Fruit fly (Drosophila melanogaster) whole organism, embryonic: ENCODE data around the gene dimm.

Experiments
- Ada2b ChIP-seq: fragments of 200-800 bp; sonication (Bioruptor generic); IDR thresholded peaks from 2 replicates; pipeline ENCODE4 v1.3.6; 2022; ENCODE audit warnings: missing biosample characterization, missing genetic modification characterization
- CG2875 ChIP-seq: fragments of 200-800 bp; sonication (Bioruptor generic); optimal IDR thresholded peaks from 2 replicates; lab custom pipeline; 2017; ENCODE audit warnings: missing biosample characterization, mild to moderate bottlenecking, missing genetic modification characterization, missing genetic modification reagents
- Taf1 ChIP-seq: fragments of 200-800 bp; sonication (Bioruptor generic); IDR thresholded peaks from 2 replicates; pipeline ENCODE4 v1.3.6; 2022; ENCODE audit warnings: missing biosample characterization, missing genetic modification characterization
- Xrp1 ChIP-seq: fragments of 200-800 bp; sonication (Bioruptor generic); IDR thresholded peaks from 2 replicates; pipeline ENCODE4 v1.3.6; 2022; ENCODE audit warnings: missing biosample characterization, missing genetic modification characterization

dm6 chr2L:21360916-21361315, 29.4 kb downstream of the dimm start, which contains the start of gene dtr:
- no peak for TF ChIP-seq Xrp1 (GFP tag; lab: Robert Waterston, UW)
- TF ChIP-seq CG2875 (GFP tag; lab: Kevin White, UChicago) = no peak
- no peak for TF ChIP-seq Ada2b (GFP tag; lab: Robert Waterston, UW)
- no peak for TF ChIP-seq Taf1
